Worm (Caenorhabditis elegans) whole organism, mixed stage, embryonic: ENCODE results near the gene K09C6.8.

Experiments
- ceh-39 ChIP-seq: fragments of 150-350 bp; optimal IDR thresholded peaks from 2 replicates; lab custom pipeline; 2014; ENCODE audit warnings: missing biosample characterization, missing genetic modification characterization
- ces-1 ChIP-seq: fragments of 150-350 bp; optimal IDR thresholded peaks from 2 replicates; lab custom pipeline; 2014; ENCODE audit warnings: missing biosample characterization, missing genetic modification reagents, missing genetic modification characterization
- elt-1 ChIP-seq: sonication (generic microtip); optimal IDR thresholded peaks from 2 replicates; lab custom pipeline; 2017; ENCODE audit warnings: missing genetic modification characterization, mild to moderate bottlenecking, missing compliant biosample characterization, antibody characterized with exemption, moderate library complexity, borderline replicate concordance; ENCODE audit not compliant: insufficient read depth
- hlh-1 ChIP-seq: fragments of 150-350 bp; optimal IDR thresholded peaks from 2 replicates; lab custom pipeline; 2014; ENCODE audit warnings: missing biosample characterization, missing genetic modification reagents, missing genetic modification characterization
- mab-5 ChIP-seq: fragments of 150-350 bp; optimal IDR thresholded peaks from 2 replicates; lab custom pipeline; 2014; ENCODE audit warnings: missing biosample characterization, missing genetic modification characterization
- nhr-12 ChIP-seq: fragments of 150-350 bp; optimal IDR thresholded peaks from 2 replicates; lab custom pipeline; 2014; ENCODE audit warnings: missing biosample characterization, missing genetic modification characterization
- nhr-2 ChIP-seq: fragments of 150-350 bp; optimal IDR thresholded peaks from 2 replicates; lab custom pipeline; 2014; ENCODE audit warnings: missing biosample characterization, missing genetic modification characterization
- nhr-76 ChIP-seq: sonication (generic microtip); optimal IDR thresholded peaks from 2 replicates; lab custom pipeline; 2017; ENCODE audit warnings: missing biosample characterization, missing genetic modification characterization
- snpc-4 ChIP-seq: fragments of 150-350 bp; optimal IDR thresholded peaks from 2 replicates; lab custom pipeline; 2014; ENCODE audit warnings: missing biosample characterization, missing genetic modification characterization
- unc-62 ChIP-seq: fragments of 150-350 bp; optimal IDR thresholded peaks from 2 replicates; lab custom pipeline; 2014; ENCODE audit warnings: missing biosample characterization, missing genetic modification reagents, missing genetic modification characterization

ce11 chrV:797241-797640 is 45.8 kb downstream of the K09C6.8 start:
- TF ChIP-seq nhr-2 (tag; lab: Kevin White, UChicago) = no peak
- TF ChIP-seq elt-1 (tag; lab: Kevin White, UChicago) = no peak
- TF ChIP-seq unc-62 (GFP tag; lab: Kevin White, UChicago) = no peak
- TF ChIP-seq snpc-4 (tag; lab: Kevin White, UChicago) = no peak
- no peak for TF ChIP-seq ces-1 (GFP tag; lab: Kevin White, UChicago)
- TF ChIP-seq mab-5 = no peak
- no peak for TF ChIP-seq nhr-12 (tag; lab: Kevin White, UChicago)
- TF ChIP-seq hlh-1 = no peak
- TF ChIP-seq nhr-76 (tag; lab: Kevin White, UChicago) = no peak
- TF ChIP-seq ceh-39 (tag; lab: Kevin White, UChicago) = no peak
